Fruit fly (Drosophila melanogaster): ENCODE results near the gene Mur89F.

DNA sequence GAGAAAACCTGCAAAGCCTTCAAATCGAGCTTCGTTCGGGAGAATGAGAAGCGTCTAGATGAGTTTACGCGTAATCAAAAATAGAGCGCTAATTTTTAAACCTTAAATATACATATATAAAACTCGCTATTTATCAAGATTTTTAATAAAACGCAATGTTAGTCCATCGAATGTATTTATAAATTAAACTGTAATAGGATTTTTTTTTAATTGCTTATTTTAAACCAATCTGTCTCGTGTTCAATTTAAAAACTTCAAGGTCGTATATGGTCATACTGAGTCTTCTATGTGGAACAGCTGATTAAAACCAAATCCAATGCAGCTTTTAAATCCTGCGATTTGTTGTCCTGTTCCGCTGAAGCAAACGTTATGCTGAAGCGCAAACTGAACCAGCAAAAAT lies 51.6 kb downstream of the Mur89F start, which contains the start of gene Smug:
- TF ChIP-seq CG15073 (GFP tag; optimal IDR thresholded peaks at IDR 0.05) (no peak), ttk (GFP tag; IDR thresholded peaks at IDR 0.05) (no peak), CG17829 (tag; optimal IDR thresholded peaks at IDR 0.05) (no peak), CG10462 (GFP tag; optimal IDR thresholded peaks at IDR 0.05) (no peak), gcm2 (GFP tag; optimal IDR thresholded peaks at IDR 0.05) (no peak), nau (GFP tag; optimal IDR thresholded peaks at IDR 0.05) (no peak), ara (GFP tag; IDR thresholded peaks at IDR 0.05) (no peak)
